Fruit fly (Drosophila melanogaster): Measurements from ENCODE around the gene Prp40.
A peak's percentile ranks its signal among the peaks of the same experiment; 100 is the strongest.

The Prp40 gene

dm6 chr2L:3058772-3059623 lies 36.0 kb downstream of the Prp40 start (continued):
- TF ChIP-seq gsb-n (tag; optimal IDR thresholded peaks at IDR 0.05) (no peak), sima (GFP tag; optimal IDR thresholded peaks at IDR 0.05) (no peak), Ets97D (GFP tag; optimal IDR thresholded peaks at IDR 0.05) (no peak), CG3065 (GFP tag; optimal IDR thresholded peaks at IDR 0.05) (no peak), tio (GFP tag; optimal IDR thresholded peaks at IDR 0.05) (no peak), zen (tag; optimal IDR thresholded peaks at IDR 0.05) (no peak), CG5180 (GFP tag; optimal IDR thresholded peaks at IDR 0.05) (no peak), tgo (GFP tag; IDR thresholded peaks at IDR 0.05) (no peak), H15 (GFP tag; IDR thresholded peaks at IDR 0.05) (no peak; the same call in 2 of the 3 replicates), Spps (tag; optimal IDR thresholded peaks at IDR 0.05) (no peak), CG15696 (tag; optimal IDR thresholded peaks at IDR 0.05) (no peak), CG31365 (tag; optimal IDR thresholded peaks at IDR 0.05) (no peak), vnd (GFP tag; IDR thresholded peaks at IDR 0.05; ENCODE audit: partially characterized antibody) (no peak), CG2678 (tag; optimal IDR thresholded peaks at IDR 0.05) (peak; percentile 37), CG8765 (GFP tag; IDR thresholded peaks at IDR 0.05) (no peak), insv (GFP tag; optimal IDR thresholded peaks at IDR 0.05) (no peak), CrebB (tag; optimal IDR thresholded peaks at IDR 0.05) (no peak), cas (GFP tag; IDR thresholded peaks at IDR 0.05) (0 out of 2 replicates have a peak, but pooled peaks have one; percentile 5), fd64A (GFP tag; optimal IDR thresholded peaks at IDR 0.05) (no peak), CG6683 (GFP tag; optimal IDR thresholded peaks at IDR 0.05) (no peak), Trl (optimal IDR thresholded peaks at IDR 0.05) (peak; percentile 27 to 32), Trl (GFP tag; optimal IDR thresholded peaks at IDR 0.05) (no peak), tll (GFP tag; optimal IDR thresholded peaks at IDR 0.05) (no peak), caup (GFP tag; optimal IDR thresholded peaks at IDR 0.05; ENCODE audit: severe bottlenecking) (peak; percentile 6), vfl (GFP tag; optimal IDR thresholded peaks at IDR 0.05) (peak; percentile 40), Eip74EF (GFP tag; optimal IDR thresholded peaks at IDR 0.05) (no peak), sob (GFP tag; IDR thresholded peaks at IDR 0.05) (peak; percentile 43; the same call in 1 of the 2 replicates), GATAe (GFP tag; conservative IDR thresholded peaks at IDR 0.05) (no peak), CG10366 (GFP tag; IDR thresholded peaks at IDR 0.05) (peak; percentile 37), CG6272 (GFP tag; IDR thresholded peaks at IDR 0.05) (0 out of 2 replicates have a peak, but pooled peaks have one; percentile 22), CG10321 (GFP tag; IDR thresholded peaks at IDR 0.05) (no peak), Lhr (GFP tag; optimal IDR thresholded peaks at IDR 0.05) (no peak), ATbp (GFP tag; optimal IDR thresholded peaks at IDR 0.05) (no peak), CG2116 (GFP tag; optimal IDR thresholded peaks at IDR 0.05) (no peak), Nf-YA (GFP tag; IDR thresholded peaks at IDR 0.05) (no peak), CG7963 (GFP tag; IDR thresholded peaks at IDR 0.05; ENCODE audit: partially characterized antibody) (no peak), CG9817 (tag; optimal IDR thresholded peaks at IDR 0.05) (peak; percentile 29), NK7.1 (GFP tag; optimal IDR thresholded peaks at IDR 0.05) (no peak), Sry-δ (GFP tag; optimal IDR thresholded peaks at IDR 0.05) (no peak), CG17568 (GFP tag; optimal IDR thresholded peaks at IDR 0.05) (no peak), Nf-YB (GFP tag; optimal IDR thresholded peaks at IDR 0.05) (no peak), Atf-2 (GFP tag; optimal IDR thresholded peaks at IDR 0.05) (no peak), Oli (tag; optimal IDR thresholded peaks at IDR 0.05) (peak; percentile 2), repo (GFP tag; optimal IDR thresholded peaks at IDR 0.05) (no peak), exex (tag; optimal IDR thresholded peaks at IDR 0.05) (no peak), Ravus (GFP tag; IDR thresholded peaks at IDR 0.05) (no peak), CG1602 (GFP tag; optimal IDR thresholded peaks at IDR 0.05) (no peak), pfk (GFP tag; optimal IDR thresholded peaks at IDR 0.05) (no peak), gt (GFP tag; IDR thresholded peaks at IDR 0.05) (no peak)
